Fruit fly (Drosophila melanogaster) whole organism, embryonic: Measurements from ENCODE around the gene pnr.

Experiments
- CG10321 ChIP-seq: fragments of 200-800 bp; sonication (Bioruptor generic); IDR thresholded peaks from 2 replicates; pipeline ENCODE4 v1.3.6; 2022; ENCODE audit warnings: missing biosample characterization, missing genetic modification characterization
- CG10543 ChIP-seq: fragments of 200-800 bp; sonication (Bioruptor generic); optimal IDR thresholded peaks from 3 replicates; lab custom pipeline; 2017; ENCODE audit warnings: missing biosample characterization, mild to moderate bottlenecking, missing genetic modification characterization, moderate library complexity
- CG13894 ChIP-seq: fragments of 200-800 bp; sonication (Bioruptor generic); optimal IDR thresholded peaks from 3 replicates; lab custom pipeline; 2018; ENCODE audit warnings: missing biosample characterization, mild to moderate bottlenecking, missing genetic modification characterization, moderate library complexity
- CG14667 ChIP-seq: fragments of 200-800 bp; sonication (Bioruptor generic); IDR thresholded peaks from 2 replicates; pipeline ENCODE4 v1.3.6; 2022; ENCODE audit warnings: missing biosample characterization, missing genetic modification characterization
- CG14860 ChIP-seq: fragments of 200-800 bp; sonication (Bioruptor generic); IDR thresholded peaks from 3 replicates; pipeline ENCODE4 v1.3.6; 2022; ENCODE audit warnings: missing biosample characterization, missing genetic modification characterization; ENCODE audit not compliant: partially characterized antibody
- CG15479 ChIP-seq: fragments of 200-800 bp; sonication (Bioruptor generic); optimal IDR thresholded peaks from 3 replicates; lab custom pipeline; 2019; ENCODE audit warnings: missing biosample characterization, mild to moderate bottlenecking, missing genetic modification characterization, moderate library complexity
- CG1603 ChIP-seq: fragments of 200-800 bp; sonication (Bioruptor generic); optimal IDR thresholded peaks from 2 replicates; lab custom pipeline; 2019; ENCODE audit warnings: missing biosample characterization, mild to moderate bottlenecking, missing genetic modification characterization, moderate library complexity
- CG1832 ChIP-seq: fragments of 200-800 bp; sonication (Bioruptor generic); optimal IDR thresholded peaks from 2 replicates; lab custom pipeline; 2017; ENCODE audit warnings: missing biosample characterization, mild to moderate bottlenecking, missing genetic modification characterization, inconsistent platforms
- CG2678 ChIP-seq: fragments of 200-800 bp; sonication (Bioruptor generic); optimal IDR thresholded peaks from 3 replicates; lab custom pipeline; 2019; ENCODE audit warnings: missing biosample characterization, mild to moderate bottlenecking, missing genetic modification characterization, moderate library complexity
- CG31441 ChIP-seq: fragments of 200-800 bp; sonication (Bioruptor generic); IDR thresholded peaks from 2 replicates; pipeline ENCODE4 v1.3.6; 2022; ENCODE audit warnings: missing biosample characterization, missing genetic modification characterization
- CG4360 ChIP-seq: fragments of 200-800 bp; sonication (Bioruptor generic); IDR thresholded peaks from 2 replicates; pipeline ENCODE4 v1.3.6; 2022; ENCODE audit warnings: missing biosample characterization, missing genetic modification characterization
- CG6175 ChIP-seq: fragments of 200-800 bp; sonication (Bioruptor generic); IDR thresholded peaks from 3 replicates; pipeline ENCODE4 v1.3.6; 2022; ENCODE audit warnings: missing biosample characterization, missing genetic modification characterization
- CG8089 ChIP-seq: fragments of 200-800 bp; sonication (Bioruptor generic); optimal IDR thresholded peaks from 3 replicates; lab custom pipeline; 2016; ENCODE audit warnings: missing biosample characterization, missing genetic modification characterization
- CG8765 ChIP-seq: fragments of 200-800 bp; sonication (Bioruptor generic); IDR thresholded peaks from 2 replicates; pipeline ENCODE4 v1.3.6; 2022; ENCODE audit warnings: missing biosample characterization, missing genetic modification characterization
- CG8944 ChIP-seq: fragments of 200-800 bp; sonication (Bioruptor generic); optimal IDR thresholded peaks from 3 replicates; lab custom pipeline; 2016; ENCODE audit warnings: missing biosample characterization, missing genetic modification characterization
- CG9215 ChIP-seq: fragments of 200-800 bp; sonication (Bioruptor generic); IDR thresholded peaks from 2 replicates; pipeline ENCODE4 v1.3.6; 2022; ENCODE audit warnings: missing biosample characterization, missing genetic modification characterization
- CG9932 ChIP-seq: fragments of 200-800 bp; sonication (Bioruptor generic); IDR thresholded peaks from 2 replicates; pipeline ENCODE4 v1.3.6; 2022; ENCODE audit warnings: missing biosample characterization, missing genetic modification characterization
- D ChIP-seq, 2 experiments: fragments of 200-800 bp in 1 of 2; fragments of >200 bp in 1 of 2; sonication (Bioruptor generic) in 1 of 2; optimal IDR thresholded peaks; 2 replicates in 1 of 2; 3 replicates in 1 of 2; lab custom pipeline; 2017; ENCODE audit warnings: mild to moderate bottlenecking in 1 of 2, missing biosample characterization in 1 of 2, missing genetic modification characterization in 1 of 2, missing genetic modification reagents in 1 of 2
- H2.0 ChIP-seq: fragments of 200-800 bp; sonication (Bioruptor generic); IDR thresholded peaks from 2 replicates; pipeline ENCODE4 v1.3.6; 2022; ENCODE audit warnings: missing biosample characterization, missing genetic modification characterization
- HLH4C ChIP-seq: fragments of 200-800 bp; sonication (Bioruptor generic); IDR thresholded peaks from 3 replicates; pipeline ENCODE4 v1.3.6; 2022; ENCODE audit warnings: missing biosample characterization, missing genetic modification characterization; ENCODE audit not compliant: partially characterized antibody
- HLHmδ ChIP-seq: fragments of 200-800 bp; sonication (Bioruptor generic); optimal IDR thresholded peaks from 2 replicates; lab custom pipeline; 2018; ENCODE audit warnings: missing biosample characterization, mild to moderate bottlenecking, missing genetic modification characterization, moderate library complexity
- HmgZ ChIP-seq: fragments of 200-800 bp; sonication (Bioruptor generic); optimal IDR thresholded peaks from 2 replicates; lab custom pipeline; 2018; ENCODE audit warnings: missing biosample characterization, mild to moderate bottlenecking, missing genetic modification characterization
- Hmr ChIP-seq: fragments of 200-800 bp; sonication (Bioruptor generic); optimal IDR thresholded peaks from 3 replicates; lab custom pipeline; 2017; ENCODE audit warnings: mild to moderate bottlenecking, missing biosample characterization, missing genetic modification reagents, missing genetic modification characterization
- Max ChIP-seq: fragments of 200-800 bp; sonication (Bioruptor generic); optimal IDR thresholded peaks from 2 replicates; lab custom pipeline; 2016; ENCODE audit warnings: missing biosample characterization, mild to moderate bottlenecking, missing genetic modification characterization
- Med ChIP-seq: fragments of 200-800 bp; sonication (Bioruptor generic); peaks from one replicate; lab custom pipeline; 2016; ENCODE audit warnings: missing biosample characterization, missing genetic modification characterization, mild to moderate bottlenecking, inconsistent platforms, moderate library complexity
- Neu2 ChIP-seq: fragments of 200-800 bp; sonication (Bioruptor generic); optimal IDR thresholded peaks from 3 replicates; lab custom pipeline; 2016; ENCODE audit warnings: missing biosample characterization, missing genetic modification characterization, borderline replicate concordance
- Nf-YB ChIP-seq: fragments of 200-800 bp; sonication (Bioruptor generic); optimal IDR thresholded peaks from 3 replicates; lab custom pipeline; 2019; ENCODE audit warnings: missing biosample characterization, mild to moderate bottlenecking, missing genetic modification characterization, moderate library complexity
- Oaz ChIP-seq: fragments of 200-800 bp; sonication (Bioruptor generic); IDR thresholded peaks from 2 replicates; pipeline ENCODE4 v1.3.6; 2022; ENCODE audit warnings: missing biosample characterization, missing genetic modification characterization
- Xbp1 ChIP-seq: fragments of 200-800 bp; sonication (Bioruptor generic); optimal IDR thresholded peaks from 3 replicates; lab custom pipeline; 2016; ENCODE audit warnings: missing biosample characterization, mild to moderate bottlenecking, missing genetic modification characterization
- bbx ChIP-seq: fragments of 200-800 bp; sonication (Bioruptor generic); IDR thresholded peaks from 2 replicates; pipeline ENCODE4 v1.3.6; 2022; ENCODE audit warnings: missing biosample characterization, missing genetic modification characterization; ENCODE audit not compliant: partially characterized antibody
- cad ChIP-seq: fragments of >200 bp; optimal IDR thresholded peaks from 2 replicates; lab custom pipeline; 2017; ENCODE audit warnings: missing biosample characterization, missing genetic modification characterization
- chn ChIP-seq: fragments of 200-800 bp; sonication (Bioruptor generic); optimal IDR thresholded peaks from 2 replicates; lab custom pipeline; 2016; ENCODE audit warnings: missing biosample characterization, missing genetic modification characterization
- gfzf ChIP-seq: fragments of 200-800 bp; sonication (Bioruptor generic); optimal IDR thresholded peaks from 2 replicates; lab custom pipeline; 2016; ENCODE audit warnings: missing biosample characterization, mild to moderate bottlenecking, missing genetic modification characterization, moderate library complexity
- kni ChIP-seq: fragments of 200-800 bp; sonication (Bioruptor generic); optimal IDR thresholded peaks from 3 replicates; lab custom pipeline; 2017; ENCODE audit warnings: mild to moderate bottlenecking, missing biosample characterization, missing genetic modification reagents, missing genetic modification characterization
- nom ChIP-seq: fragments of 200-800 bp; sonication (Bioruptor generic); optimal IDR thresholded peaks from 2 replicates; lab custom pipeline; 2017; ENCODE audit warnings: missing biosample characterization, missing genetic modification characterization, mild to moderate bottlenecking, moderate library complexity, missing genetic modification reagents
- pros ChIP-seq: fragments of 200-800 bp; sonication (Bioruptor generic); optimal IDR thresholded peaks from 3 replicates; lab custom pipeline; 2019; ENCODE audit warnings: missing biosample characterization, mild to moderate bottlenecking, missing genetic modification characterization, moderate library complexity
- row ChIP-seq: fragments of 200-800 bp; sonication (Bioruptor generic); IDR thresholded peaks from 3 replicates; pipeline ENCODE4 v1.3.6; 2022; ENCODE audit warnings: missing biosample characterization, missing genetic modification characterization
- tin ChIP-seq: fragments of 200-800 bp; sonication (Bioruptor generic); optimal IDR thresholded peaks from 3 replicates; lab custom pipeline; 2016; ENCODE audit warnings: missing biosample characterization, missing genetic modification characterization
- tll ChIP-seq, 2 experiments: fragments of 200-800 bp in 1 of 2; fragments of >200 bp in 1 of 2; sonication (Bioruptor generic) in 1 of 2; optimal IDR thresholded peaks; 2 replicates each; lab custom pipeline; 2017 to 2019; ENCODE audit warnings: missing biosample characterization in 2 of 2, missing genetic modification characterization in 2 of 2, mild to moderate bottlenecking in 1 of 2, moderate library complexity in 1 of 2
- ttk ChIP-seq: fragments of 200-800 bp; sonication (Bioruptor generic); IDR thresholded peaks from 2 replicates; pipeline ENCODE4 v2.1.2; 2022; ENCODE audit warnings: missing biosample characterization, missing genetic modification characterization
- twi ChIP-seq: fragments of 200-800 bp; optimal IDR thresholded peaks from 2 replicates; lab custom pipeline; 2019; ENCODE audit warnings: missing biosample characterization, mild to moderate bottlenecking, missing genetic modification characterization, moderate library complexity
- vfl ChIP-seq: fragments of 200-800 bp; sonication (Bioruptor generic); optimal IDR thresholded peaks from 2 replicates; lab custom pipeline; 2016; ENCODE audit warnings: missing biosample characterization, missing genetic modification characterization
- vvl ChIP-seq: fragments of 200-800 bp; sonication (Bioruptor generic); IDR thresholded peaks from 2 replicates; pipeline ENCODE4 v1.3.6; 2022; ENCODE audit warnings: missing biosample characterization, missing genetic modification characterization
- wek ChIP-seq: fragments of 200-800 bp; sonication (Bioruptor generic); optimal IDR thresholded peaks from 3 replicates; lab custom pipeline; 2018; ENCODE audit warnings: missing biosample characterization, mild to moderate bottlenecking, missing genetic modification characterization, moderate library complexity
- zf30C ChIP-seq: fragments of 200-800 bp; sonication (Bioruptor generic); optimal IDR thresholded peaks from 3 replicates; lab custom pipeline; 2018; ENCODE audit warnings: missing biosample characterization, mild to moderate bottlenecking, missing genetic modification characterization

pnr gene

dm6 chr3R:15989217-15989921 is 36.5 kb upstream of the pnr start (continued):
- TF ChIP-seq CG14860 (GFP tag; lab: Robert Waterston, UW), result no peak
- TF ChIP-seq CG10321 (GFP tag; lab: Robert Waterston, UW), result no peak
- TF ChIP-seq CG14667 (GFP tag; lab: Robert Waterston, UW), result no peak
- no peak for TF ChIP-seq CG8765 (GFP tag; lab: Robert Waterston, UW)
- TF ChIP-seq H2.0 (GFP tag; lab: Robert Waterston, UW), result no peak
- TF ChIP-seq CG1603 (tag; lab: Kevin White, UChicago), result no peak
- TF ChIP-seq bbx (GFP tag; lab: Robert Waterston, UW), result no peak
- TF ChIP-seq Neu2 (GFP tag; lab: Kevin White, UChicago), result no peak
- TF ChIP-seq gfzf, result no peak
- TF ChIP-seq CG15479 (GFP tag; lab: Kevin White, UChicago), result peak; percentile 66
- TF ChIP-seq HmgZ (tag; lab: Kevin White, UChicago), result no peak
- peak; percentile 64 for TF ChIP-seq twi (tag; lab: Kevin White, UChicago)
- TF ChIP-seq chn (GFP tag; lab: Kevin White, UChicago), result no peak
- no peak for TF ChIP-seq Oaz (GFP tag; lab: Robert Waterston, UW)
- TF ChIP-seq HLHmδ (GFP tag; lab: Kevin White, UChicago), result peak; percentile 29
- TF ChIP-seq Med (GFP tag; lab: Kevin White, UChicago), result no peak
- TF ChIP-seq Hmr (GFP tag; lab: Kevin White, UChicago), result no peak
- peak; percentile 39 for TF ChIP-seq D (optimal IDR thresholded peaks at IDR 0.05; lab: Kevin White, UChicago)
- no peak for TF ChIP-seq D (GFP tag; optimal IDR thresholded peaks at IDR 0.05; lab: Kevin White, UChicago)
- no peak for TF ChIP-seq CG13894 (tag; lab: Kevin White, UChicago)
- TF ChIP-seq vvl (GFP tag; lab: Robert Waterston, UW), result no peak
- TF ChIP-seq ttk (GFP tag; lab: Robert Waterston, UW), result no peak
- no peak for TF ChIP-seq Max
- TF ChIP-seq CG6175 (GFP tag; lab: Robert Waterston, UW), result no peak
- TF ChIP-seq CG4360, result 0 out of 2 replicates have a peak, but pooled peaks have one; percentile 7
- TF ChIP-seq vfl (GFP tag; lab: Kevin White, UChicago), result peak; percentile 2
- no peak for TF ChIP-seq row (GFP tag; lab: Robert Waterston, UW)
- no peak for TF ChIP-seq CG8089 (GFP tag; lab: Kevin White, UChicago)
- TF ChIP-seq CG1832 (GFP tag; lab: Kevin White, UChicago), result no peak
- TF ChIP-seq HLH4C (GFP tag; lab: Robert Waterston, UW), result no peak
- TF ChIP-seq CG9932 (GFP tag; lab: Robert Waterston, UW), result no peak
- peak in 1 of 2 experiments; percentile 98 for TF ChIP-seq tll (GFP tag; optimal IDR thresholded peaks at IDR 0.05; lab: Kevin White, UChicago)
- TF ChIP-seq cad, result peak; percentile 72
- TF ChIP-seq CG31441 (GFP tag; lab: Robert Waterston, UW), result no peak
- no peak for TF ChIP-seq CG8944 (GFP tag; lab: Kevin White, UChicago)
- TF ChIP-seq CG9215 (GFP tag; lab: Robert Waterston, UW), result no peak
- no peak for TF ChIP-seq zf30C (GFP tag; lab: Kevin White, UChicago)
- no peak for TF ChIP-seq Nf-YB (GFP tag; lab: Kevin White, UChicago)
- TF ChIP-seq nom, result no peak
- TF ChIP-seq pros (GFP tag; lab: Kevin White, UChicago), result peak; percentile 11
- TF ChIP-seq tin (GFP tag; lab: Kevin White, UChicago), result no peak
- no peak for TF ChIP-seq wek (GFP tag; lab: Kevin White, UChicago)
- no peak for TF ChIP-seq CG10543 (GFP tag; lab: Kevin White, UChicago)
- TF ChIP-seq kni (GFP tag; lab: Kevin White, UChicago), result peak; percentile 30
- TF ChIP-seq CG2678 (tag; lab: Kevin White, UChicago), result no peak
- no peak for TF ChIP-seq Xbp1 (GFP tag; lab: Kevin White, UChicago)
- TF ChIP-seq, all 482 proteins: peak for 12
